Fruit fly (Drosophila melanogaster): Measurements from ENCODE around the gene CG12768.

DNA sequence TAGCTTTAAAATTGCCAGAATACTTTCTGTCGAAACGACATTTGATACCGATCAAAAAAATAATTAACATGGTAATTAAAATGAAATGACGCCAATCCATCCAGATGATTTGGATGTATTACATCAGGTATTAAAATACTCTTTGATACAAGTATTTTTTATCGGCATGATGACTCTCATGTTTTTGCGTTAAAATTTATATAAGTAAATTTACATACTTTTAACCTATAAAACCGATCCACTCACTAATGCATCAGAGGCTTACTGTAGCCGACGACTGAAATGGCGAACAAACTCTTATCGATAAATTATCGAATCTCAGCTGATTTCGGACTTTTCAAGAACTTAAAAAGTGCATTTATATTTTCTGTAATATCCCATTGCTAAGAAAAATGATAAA, 8.7 kb upstream of the CG12768 start, which contains the start of gene BoYb:
- TF ChIP-seq CG13204 (GFP tag; optimal IDR thresholded peaks at IDR 0.05) (no peak), EcR (GFP tag; optimal IDR thresholded peaks at IDR 0.05) (no peak), CG12605 (GFP tag; IDR thresholded peaks at IDR 0.05) (no peak), CG9948 (tag; optimal IDR thresholded peaks at IDR 0.05) (no peak), fd96Ca (GFP tag; IDR thresholded peaks at IDR 0.05) (no peak), CG8301 (tag; optimal IDR thresholded peaks at IDR 0.05) (no peak), CG4496 (GFP tag; IDR thresholded peaks at IDR 0.05) (no peak), Ets98B (GFP tag; IDR thresholded peaks at IDR 0.05) (no peak), D1 (tag; optimal IDR thresholded peaks at IDR 0.05) (no peak), CG34367 (tag; optimal IDR thresholded peaks at IDR 0.05) (no peak), Snoo (tag; optimal IDR thresholded peaks at IDR 0.05) (no peak)

All from whole organism, pupa.